Worm (Caenorhabditis elegans): ENCODE measurements around the gene oac-21.

Gene oac-21

DNA sequence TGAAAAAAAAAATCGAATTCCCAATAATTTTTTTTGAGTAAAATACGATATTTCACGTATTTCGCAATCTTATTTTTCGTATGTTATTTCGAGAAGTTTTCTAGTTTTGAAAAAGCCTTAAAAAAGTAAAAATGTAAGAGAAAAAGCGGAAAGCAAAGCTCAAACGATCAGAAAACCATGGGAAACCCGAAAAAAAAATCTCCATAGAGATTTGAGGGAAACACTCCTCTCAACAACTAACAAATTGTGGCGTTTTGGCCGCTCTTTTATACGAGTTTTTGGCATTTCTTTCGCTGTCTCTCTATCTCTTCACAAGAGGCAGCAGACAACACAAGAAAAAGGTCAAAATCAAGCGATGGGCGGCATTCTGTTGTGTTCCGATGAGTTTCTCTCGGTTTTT lies 14.6 kb upstream of the oac-21 start (continued):
- TF ChIP-seq F22D6.2 (tag; optimal IDR thresholded peaks at IDR 0.05) (no peak), lag-1 (GFP tag; IDR thresholded peaks at IDR 0.05) (no peak), zim-3 (tag; optimal IDR thresholded peaks at IDR 0.05) (no peak), pbrm-1 (GFP tag; IDR thresholded peaks at IDR 0.05) (no peak), F23B12.7 (tag; optimal IDR thresholded peaks at IDR 0.05; ENCODE audit: insufficient read depth) (no peak), K11D2.4 (GFP tag; IDR thresholded peaks at IDR 0.05) (0 out of 2 replicates have a peak, but pooled peaks have one; percentile 41), bed-1 (GFP tag; IDR thresholded peaks at IDR 0.05) (no peak), lin-35 (GFP tag; optimal IDR thresholded peaks at IDR 0.05) (no peak), dox-1 (GFP tag; IDR thresholded peaks at IDR 0.05) (peak; percentile 46; the same call in 1 of the 2 replicates), die-1 (tag; optimal IDR thresholded peaks at IDR 0.05) (no peak), nhr-80 (tag; optimal IDR thresholded peaks at IDR 0.05) (peak; percentile 40), lsl-1 (GFP tag; optimal IDR thresholded peaks at IDR 0.05) (no peak), ztf-22 (GFP tag; optimal IDR thresholded peaks at IDR 0.05) (no peak), rcor-1 (GFP tag; IDR thresholded peaks at IDR 0.05) (no peak), ama-1 (optimal IDR thresholded peaks at IDR 0.05) (peak; percentile 58), ama-1 (GFP tag; optimal IDR thresholded peaks at IDR 0.05) (no peak), F39B2.1 (GFP tag; IDR thresholded peaks at IDR 0.05) (no peak), bed-2 (GFP tag; IDR thresholded peaks at IDR 0.05) (no peak), sdz-38 (tag; optimal IDR thresholded peaks at IDR 0.05) (no peak), unc-130 (GFP tag; optimal IDR thresholded peaks at IDR 0.05) (no peak), T26A5.8 (tag; optimal IDR thresholded peaks at IDR 0.05) (no peak), B0035.1 (tag; optimal IDR thresholded peaks at IDR 0.05) (no peak), zfh-2 (GFP tag; conservative IDR thresholded peaks at IDR 0.05) (0 out of 2 replicates have a peak, but pooled peaks have one; percentile 21), B0261.1 (tag; optimal IDR thresholded peaks at IDR 0.05) (no peak), repo-1 (tag; optimal IDR thresholded peaks at IDR 0.05) (no peak), ekl-4 (GFP tag; IDR thresholded peaks at IDR 0.05) (no peak)

DNA sequence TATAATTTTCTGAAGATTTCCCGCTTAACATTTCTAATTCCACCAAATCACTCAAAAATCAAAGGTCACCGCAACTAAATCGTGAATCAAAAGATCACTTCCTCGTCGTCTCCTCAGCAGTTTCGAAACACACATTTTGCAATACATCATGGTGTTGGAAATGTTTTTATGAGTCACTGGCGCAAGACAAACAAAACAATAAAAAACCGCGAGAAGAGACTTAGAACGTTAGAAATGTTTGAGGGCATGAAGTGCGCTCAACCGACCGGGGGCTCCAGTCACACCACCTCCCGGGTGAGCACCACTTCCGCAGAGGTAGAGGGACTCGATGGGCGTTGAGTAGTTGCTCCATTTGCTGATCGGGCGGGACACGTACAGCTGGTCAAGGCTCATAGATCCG lies 13.8 kb upstream of the oac-21 start:
- TF ChIP-seq dpff-1 (tag; optimal IDR thresholded peaks at IDR 0.05) (no peak), aptf-3 (GFP tag; IDR thresholded peaks at IDR 0.05) (no peak), dox-1 (GFP tag; IDR thresholded peaks at IDR 0.05) (peak; percentile 49), atf-7 (tag; optimal IDR thresholded peaks at IDR 0.05) (no peak), tbx-9 (tag; optimal IDR thresholded peaks at IDR 0.05; ENCODE audit: borderline replicate concordance) (no peak), efl-1 (GFP tag; optimal IDR thresholded peaks at IDR 0.05) (no peak), cebp-1 (GFP tag; IDR thresholded peaks at IDR 0.05) (peak; percentile 84), cebp-1 (tag; optimal IDR thresholded peaks at IDR 0.05) (peak; percentile 92), madf-3 (GFP tag; IDR thresholded peaks at IDR 0.05) (no peak), F23B12.7 (tag; optimal IDR thresholded peaks at IDR 0.05; ENCODE audit: insufficient read depth) (no peak), F52B5.7 (tag; optimal IDR thresholded peaks at IDR 0.05) (no peak), rpc-1 (optimal IDR thresholded peaks at IDR 0.05) (no peak), rpc-1 (tag; optimal IDR thresholded peaks at IDR 0.05) (no peak), Y53G8AR.9 (GFP tag; conservative IDR thresholded peaks at IDR 0.05) (0 out of 2 replicates have a peak, but pooled peaks have one; percentile 19), xnd-1 (tag; optimal IDR thresholded peaks at IDR 0.05) (no peak), ekl-4 (GFP tag; IDR thresholded peaks at IDR 0.05) (no peak), lin-54 (GFP tag; optimal IDR thresholded peaks at IDR 0.05) (no peak), rec-8 (tag; optimal IDR thresholded peaks at IDR 0.05) (no peak), hmg-1.2 (GFP tag; IDR thresholded peaks at IDR 0.05) (peak; percentile 39; the same call in 1 of the 2 replicates), snpc-1.1 (tag; optimal IDR thresholded peaks at IDR 0.05; ENCODE audit: insufficient read depth) (no peak), Y95B8A.8 (GFP tag; IDR thresholded peaks at IDR 0.05) (no peak), ets-4 (GFP tag; optimal IDR thresholded peaks at IDR 0.05) (no peak), ceh-100 (GFP tag; IDR thresholded peaks at IDR 0.05) (no peak), F57C9.4 (tag; optimal IDR thresholded peaks at IDR 0.05) (no peak), ceh-58 (GFP tag; IDR thresholded peaks at IDR 0.05) (no peak), bed-1 (GFP tag; IDR thresholded peaks at IDR 0.05) (no peak), lsl-1 (GFP tag; optimal IDR thresholded peaks at IDR 0.05) (no peak), ceh-40 (GFP tag; IDR thresholded peaks at IDR 0.05) (no peak), mel-28 (tag; optimal IDR thresholded peaks at IDR 0.05; ENCODE audit: borderline replicate concordance) (no peak), pbrm-1 (GFP tag; IDR thresholded peaks at IDR 0.05) (no peak)
